Worm (Caenorhabditis elegans) whole organism, midembryonic: ENCODE results near the gene swt-5.

Experiments used
- T22C8.4 ChIP-seq: fragments of 200-800 bp; sonication (Bioruptor generic); IDR thresholded peaks from 2 replicates; pipeline ENCODE4 v1.3.6; 2022; ENCODE audit warnings: missing genetic modification characterization, missing compliant biosample characterization
- cog-1 ChIP-seq: sonication (generic microtip); optimal IDR thresholded peaks from 2 replicates; lab custom pipeline; 2016; ENCODE audit warnings: missing genetic modification characterization, missing compliant biosample characterization
- flt-1 ChIP-seq: fragments of 200-800 bp; sonication (Bioruptor generic); IDR thresholded peaks from 2 replicates; pipeline ENCODE4 v1.3.6; 2022; ENCODE audit warnings: missing genetic modification characterization, missing compliant biosample characterization
- klf-2 ChIP-seq: fragments of 200-800 bp; sonication (Bioruptor generic); conservative IDR thresholded peaks from 2 replicates; pipeline ENCODE4 v1.3.6; 2022; ENCODE audit warnings: missing genetic modification reagents, missing genetic modification characterization, missing compliant biosample characterization
- med-1 ChIP-seq: sonication (generic microtip); optimal IDR thresholded peaks from 2 replicates; lab custom pipeline; 2017; ENCODE audit warnings: missing genetic modification characterization, mild to moderate bottlenecking, missing compliant biosample characterization, antibody characterized with exemption, missing genetic modification reagents; ENCODE audit not compliant: insufficient read depth
- ref-1 ChIP-seq: fragments of 200-800 bp; sonication (Bioruptor generic); conservative IDR thresholded peaks from 2 replicates; pipeline ENCODE4 v1.3.6; 2022; ENCODE audit warnings: missing genetic modification reagents, missing genetic modification characterization, missing compliant biosample characterization
- tab-1 ChIP-seq: fragments of 200-800 bp; sonication (Bioruptor generic); IDR thresholded peaks from 2 replicates; pipeline ENCODE4 v1.3.6; 2022; ENCODE audit warnings: missing genetic modification characterization, missing compliant biosample characterization
- ztf-23 ChIP-seq: fragments of 200-800 bp; sonication (Bioruptor generic); IDR thresholded peaks from 2 replicates; pipeline ENCODE4 v1.3.6; 2022; ENCODE audit warnings: missing genetic modification reagents, missing genetic modification characterization, missing compliant biosample characterization
- ztf-29 ChIP-seq: fragments of 200-800 bp; sonication (Bioruptor generic); IDR thresholded peaks from 2 replicates; pipeline ENCODE4 v1.3.6; 2022; ENCODE audit warnings: missing genetic modification reagents, missing genetic modification characterization, missing compliant biosample characterization

ce11 chrV:9541506-9541905, 40.3 kb downstream of the swt-5 start, which contains the start of gene C50F4.16:
- TF ChIP-seq flt-1, result no peak
- TF ChIP-seq ref-1 (GFP tag; lab: Robert Waterston, UW), result no peak
- no peak for TF ChIP-seq ztf-29 (GFP tag; lab: Robert Waterston, UW)
- TF ChIP-seq med-1 (GFP tag; lab: Kevin White, UChicago), result no peak
- no peak for TF ChIP-seq ztf-23 (GFP tag; lab: Robert Waterston, UW)
- no peak for TF ChIP-seq klf-2 (GFP tag; lab: Robert Waterston, UW)
- TF ChIP-seq tab-1 (GFP tag; lab: Robert Waterston, UW), result no peak
- TF ChIP-seq T22C8.4 (GFP tag; lab: Robert Waterston, UW), result no peak
- no peak for TF ChIP-seq cog-1 (tag; lab: Kevin White, UChicago)
